Worm (Caenorhabditis elegans): ENCODE data around the gene mboa-6.

ce11 chrIII:1950236-1950635, 11.5 kb downstream of the mboa-6 start, which contains the start of the genes polh-1 and rps-22:
- TF ChIP-seq W03F9.2 (tag; optimal IDR thresholded peaks at IDR 0.05) (peak; percentile 94), him-1 (tag; optimal IDR thresholded peaks at IDR 0.05) (no peak)
